Fruit fly (Drosophila melanogaster) whole organism, embryonic: ENCODE measurements around the gene CG13138.
A peak's percentile ranks its signal among the peaks of the same experiment; 100 is the strongest.

ENCODE experiments used
- Atf-2 ChIP-seq: fragments of 200-800 bp; sonication (Bioruptor generic); optimal IDR thresholded peaks from 2 replicates; lab custom pipeline; 2016; ENCODE audit warnings: missing biosample characterization, missing genetic modification characterization
- BEAF-32 ChIP-seq: fragments of 200-800 bp; sonication (Bioruptor generic); optimal IDR thresholded peaks from 3 replicates; lab custom pipeline; 2017; ENCODE audit warnings: missing biosample characterization, missing genetic modification characterization, mild to moderate bottlenecking, moderate library complexity, missing genetic modification reagents
- CG11696 ChIP-seq: fragments of 200-800 bp; sonication (Bioruptor generic); IDR thresholded peaks from 2 replicates; pipeline ENCODE4 v1.3.6; 2022; ENCODE audit warnings: missing biosample characterization, missing genetic modification characterization
- CG12219 ChIP-seq: fragments of 200-800 bp; sonication (Bioruptor generic); optimal IDR thresholded peaks from 3 replicates; lab custom pipeline; 2018; ENCODE audit warnings: missing biosample characterization, mild to moderate bottlenecking, missing genetic modification characterization
- CG12659 ChIP-seq: fragments of 200-800 bp; sonication (Bioruptor generic); optimal IDR thresholded peaks from 3 replicates; lab custom pipeline; 2017; ENCODE audit warnings: mild to moderate bottlenecking, missing biosample characterization, missing genetic modification reagents, missing genetic modification characterization
- CG14050 ChIP-seq: fragments of 200-800 bp; sonication (Bioruptor generic); IDR thresholded peaks from 3 replicates; pipeline ENCODE4 v1.3.6; 2022; ENCODE audit warnings: missing biosample characterization, missing genetic modification characterization
- CG14667 ChIP-seq: fragments of 200-800 bp; sonication (Bioruptor generic); IDR thresholded peaks from 2 replicates; pipeline ENCODE4 v1.3.6; 2022; ENCODE audit warnings: missing biosample characterization, missing genetic modification characterization
- CG14860 ChIP-seq: fragments of 200-800 bp; sonication (Bioruptor generic); IDR thresholded peaks from 3 replicates; pipeline ENCODE4 v1.3.6; 2022; ENCODE audit warnings: missing biosample characterization, missing genetic modification characterization; ENCODE audit not compliant: partially characterized antibody
- CG15514 ChIP-seq: fragments of 200-800 bp; sonication (Bioruptor generic); optimal IDR thresholded peaks from 3 replicates; lab custom pipeline; 2017; ENCODE audit warnings: missing biosample characterization, missing genetic modification characterization, mild to moderate bottlenecking, moderate library complexity, missing genetic modification reagents
- CG16815 ChIP-seq: fragments of 200-800 bp; sonication (Bioruptor generic); optimal IDR thresholded peaks from 3 replicates; lab custom pipeline; 2017; ENCODE audit warnings: missing biosample characterization, mild to moderate bottlenecking, missing genetic modification characterization
- CG17359 ChIP-seq: fragments of 200-800 bp; sonication (Bioruptor generic); optimal IDR thresholded peaks from 3 replicates; lab custom pipeline; 2018; ENCODE audit warnings: missing biosample characterization, mild to moderate bottlenecking, missing genetic modification characterization, moderate library complexity
- CG31388 ChIP-seq: fragments of 200-800 bp; sonication (Bioruptor generic); optimal IDR thresholded peaks from 2 replicates; lab custom pipeline; 2016; ENCODE audit warnings: missing biosample characterization, missing genetic modification characterization
- CG4328 ChIP-seq: fragments of 200-800 bp; sonication (Bioruptor generic); optimal IDR thresholded peaks from 3 replicates; lab custom pipeline; 2017; ENCODE audit warnings: missing biosample characterization, missing genetic modification reagents, missing genetic modification characterization
- CG4360 ChIP-seq: fragments of 200-800 bp; sonication (Bioruptor generic); IDR thresholded peaks from 2 replicates; pipeline ENCODE4 v1.3.6; 2022; ENCODE audit warnings: missing biosample characterization, missing genetic modification characterization
- CG4730 ChIP-seq: fragments of 200-800 bp; sonication (Bioruptor generic); IDR thresholded peaks from 2 replicates; pipeline ENCODE4 v1.3.6; 2022; ENCODE audit warnings: missing biosample characterization, missing genetic modification characterization
- CG4820 ChIP-seq: fragments of 200-800 bp; sonication (Bioruptor generic); optimal IDR thresholded peaks from 3 replicates; lab custom pipeline; 2016; ENCODE audit warnings: missing biosample characterization, missing genetic modification characterization
- CG7987 ChIP-seq: fragments of 200-800 bp; sonication (Bioruptor generic); optimal IDR thresholded peaks from 2 replicates; lab custom pipeline; 2018; ENCODE audit warnings: missing biosample characterization, mild to moderate bottlenecking, missing genetic modification characterization, moderate library complexity
- CG8359 ChIP-seq: fragments of 200-800 bp; sonication (Bioruptor generic); optimal IDR thresholded peaks from 2 replicates; lab custom pipeline; 2017; ENCODE audit warnings: missing biosample characterization, mild to moderate bottlenecking, missing genetic modification characterization, borderline replicate concordance
- CG8765 ChIP-seq: fragments of 200-800 bp; sonication (Bioruptor generic); IDR thresholded peaks from 2 replicates; pipeline ENCODE4 v1.3.6; 2022; ENCODE audit warnings: missing biosample characterization, missing genetic modification characterization
- CG8944 ChIP-seq: fragments of 200-800 bp; sonication (Bioruptor generic); optimal IDR thresholded peaks from 3 replicates; lab custom pipeline; 2016; ENCODE audit warnings: missing biosample characterization, missing genetic modification characterization
- CG9437 ChIP-seq: fragments of 200-800 bp; sonication (Bioruptor generic); optimal IDR thresholded peaks from 2 replicates; lab custom pipeline; 2018; ENCODE audit warnings: missing biosample characterization, mild to moderate bottlenecking, missing genetic modification characterization
- Deaf1 ChIP-seq: fragments of 200-800 bp; optimal IDR thresholded peaks from 3 replicates; lab custom pipeline; 2019; ENCODE audit warnings: missing biosample characterization, mild to moderate bottlenecking, missing genetic modification characterization, moderate library complexity
- Dll ChIP-seq: fragments of 200-800 bp; sonication (Bioruptor generic); IDR thresholded peaks from 4 replicates; pipeline ENCODE4 v1.3.6; 2022; ENCODE audit warnings: missing biosample characterization, missing genetic modification characterization; ENCODE audit not compliant: partially characterized antibody
- Dref ChIP-seq: fragments of 200-800 bp; sonication (Bioruptor generic); IDR thresholded peaks from 2 replicates; pipeline ENCODE4 v1.3.6; 2022; ENCODE audit warnings: missing biosample characterization, missing genetic modification characterization
- HLH4C ChIP-seq: fragments of 200-800 bp; sonication (Bioruptor generic); IDR thresholded peaks from 3 replicates; pipeline ENCODE4 v1.3.6; 2022; ENCODE audit warnings: missing biosample characterization, missing genetic modification characterization; ENCODE audit not compliant: partially characterized antibody
- Neu2 ChIP-seq: fragments of 200-800 bp; sonication (Bioruptor generic); optimal IDR thresholded peaks from 3 replicates; lab custom pipeline; 2016; ENCODE audit warnings: missing biosample characterization, missing genetic modification characterization, borderline replicate concordance
- Nf-YB ChIP-seq: fragments of 200-800 bp; sonication (Bioruptor generic); optimal IDR thresholded peaks from 3 replicates; lab custom pipeline; 2019; ENCODE audit warnings: missing biosample characterization, mild to moderate bottlenecking, missing genetic modification characterization, moderate library complexity
- Oli ChIP-seq: fragments of 200-800 bp; sonication (Bioruptor generic); optimal IDR thresholded peaks from 2 replicates; lab custom pipeline; 2018; ENCODE audit warnings: missing biosample characterization, mild to moderate bottlenecking, missing genetic modification characterization, moderate library complexity
- Opbp ChIP-seq: fragments of 200-800 bp; sonication (Bioruptor generic); IDR thresholded peaks from 3 replicates; pipeline ENCODE4 v1.3.6; 2022; ENCODE audit warnings: missing biosample characterization, missing genetic modification characterization; ENCODE audit not compliant: partially characterized antibody
- PHDP ChIP-seq: fragments of 200-800 bp; sonication (Bioruptor generic); optimal IDR thresholded peaks from 3 replicates; lab custom pipeline; 2018; ENCODE audit warnings: missing biosample characterization, mild to moderate bottlenecking, missing genetic modification characterization, moderate library complexity
- Tbp ChIP-seq: fragments of >200 bp; optimal IDR thresholded peaks from 2 replicates; lab custom pipeline; 2018; ENCODE audit warnings: missing biosample characterization, missing genetic modification characterization
- Usf ChIP-seq: fragments of 200-800 bp; sonication (Bioruptor generic); optimal IDR thresholded peaks from 2 replicates; lab custom pipeline; 2017; ENCODE audit warnings: missing genotype, missing biosample characterization, missing genetic modification characterization
- YL-1 ChIP-seq: fragments of 200-800 bp; sonication (Bioruptor generic); optimal IDR thresholded peaks from 3 replicates; lab custom pipeline; 2017; ENCODE audit warnings: missing biosample characterization, mild to moderate bottlenecking, missing genetic modification characterization
- ab ChIP-seq: fragments of 200-800 bp; sonication (Bioruptor generic); optimal IDR thresholded peaks from 2 replicates; lab custom pipeline; 2016; ENCODE audit warnings: missing biosample characterization, missing genetic modification characterization
- bcd ChIP-seq: fragments of 200-800 bp; sonication (Bioruptor generic); optimal IDR thresholded peaks from 2 replicates; lab custom pipeline; 2017; ENCODE audit warnings: missing biosample characterization, mild to moderate bottlenecking, missing genetic modification characterization
- dmrt99B ChIP-seq: fragments of 200-800 bp; sonication (Bioruptor generic); optimal IDR thresholded peaks from 2 replicates; lab custom pipeline; 2018; ENCODE audit warnings: missing biosample characterization, mild to moderate bottlenecking, missing genetic modification characterization, moderate library complexity
- fd3F ChIP-seq: fragments of 200-800 bp; sonication (Bioruptor generic); optimal IDR thresholded peaks from 2 replicates; lab custom pipeline; 2018; ENCODE audit warnings: missing biosample characterization, mild to moderate bottlenecking, missing genetic modification characterization, moderate library complexity
- klu ChIP-seq: fragments of 200-800 bp; sonication (Bioruptor generic); IDR thresholded peaks from 2 replicates; pipeline ENCODE4 v1.3.6; 2022; ENCODE audit warnings: missing biosample characterization, missing genetic modification characterization
- oc ChIP-seq: fragments of 200-800 bp; sonication (Bioruptor generic); optimal IDR thresholded peaks from 2 replicates; lab custom pipeline; 2018; ENCODE audit warnings: missing biosample characterization, mild to moderate bottlenecking, missing genetic modification characterization, moderate library complexity
- otp ChIP-seq: fragments of 200-800 bp; sonication (Bioruptor generic); IDR thresholded peaks from 3 replicates; pipeline ENCODE4, ENCODE4 v1.3.6; 2022; ENCODE audit warnings: missing biosample characterization, missing genetic modification characterization
- pan ChIP-seq, 4 experiments: fragments of >200 bp in 3 of 4; fragments of 200-800 bp in 1 of 4; sonication (Bioruptor generic) in 1 of 4; optimal IDR thresholded peaks in 3 of 4; IDR thresholded peaks in 1 of 4; 2 replicates each; pipeline versions ENCODE4 v1.3.6 to Lab custom; 2017 to 2022; ENCODE audit warnings: missing biosample characterization in 2 of 4, missing genetic modification characterization in 2 of 4, mixed read lengths in 1 of 4
- peb ChIP-seq: fragments of 200-800 bp; sonication (Bioruptor generic); IDR thresholded peaks from 2 replicates; pipeline ENCODE4 v1.3.6; 2022; ENCODE audit warnings: missing biosample characterization, missing genetic modification characterization
- pzg ChIP-seq: fragments of 200-800 bp; sonication (Bioruptor generic); optimal IDR thresholded peaks from 3 replicates; lab custom pipeline; 2018; ENCODE audit warnings: missing biosample characterization, mild to moderate bottlenecking, missing genetic modification characterization, moderate library complexity
- sens ChIP-seq: fragments of 200-800 bp; sonication (Bioruptor generic); peaks from one replicate; lab custom pipeline; 2016; ENCODE audit warnings: missing biosample characterization, missing genetic modification characterization
- so ChIP-seq: fragments of 200-800 bp; sonication (Bioruptor generic); IDR thresholded peaks from 3 replicates; pipeline ENCODE4 v1.3.6; 2022; ENCODE audit warnings: missing biosample characterization, missing genetic modification characterization
- stc ChIP-seq: fragments of 200-800 bp; sonication (Bioruptor generic); IDR thresholded peaks from 2 replicates; pipeline ENCODE4 v1.3.6; 2022; ENCODE audit warnings: missing biosample characterization, missing genetic modification characterization
- trem ChIP-seq: fragments of 200-800 bp; optimal IDR thresholded peaks from 3 replicates; lab custom pipeline; 2019; ENCODE audit warnings: missing biosample characterization, mild to moderate bottlenecking, missing genetic modification characterization, moderate library complexity
- trh ChIP-seq: fragments of 200-800 bp; sonication (Bioruptor generic); optimal IDR thresholded peaks from 2 replicates; lab custom pipeline; 2016; ENCODE audit warnings: missing biosample characterization, missing genetic modification characterization
- zfh1 ChIP-seq: fragments of 200-800 bp; sonication (Bioruptor generic); IDR thresholded peaks from 3 replicates; pipeline ENCODE4 v1.3.6; 2022; ENCODE audit warnings: missing biosample characterization, missing genetic modification characterization

The CG13138 gene

dm6 chr2L:10344029-10344606, 42.3 kb upstream of the CG13138 start, which contains the start of gene Frmd5 (continued):
- TF ChIP-seq pzg (GFP tag; lab: Kevin White, UChicago) (peak; percentile 22), Atf-2 (no peak), CG14860 (GFP tag; lab: Robert Waterston, UW) (peak; percentile 65), Neu2 (GFP tag; lab: Kevin White, UChicago) (peak; percentile 62), Usf (GFP tag; lab: Kevin White, UChicago) (no peak), CG4820 (GFP tag; lab: Kevin White, UChicago) (no peak), CG4730 (no peak), BEAF-32 (GFP tag; lab: Kevin White, UChicago) (peak; percentile 21), CG4360 (GFP tag; lab: Robert Waterston, UW) (no peak), CG7987 (no peak), PHDP (tag; lab: Kevin White, UChicago) (no peak), HLH4C (GFP tag; lab: Robert Waterston, UW) (peak; percentile 62), ab (no peak), CG8944 (GFP tag; lab: Kevin White, UChicago) (no peak)

dm6 chr2L:10342471-10342870, 40.7 kb upstream of the CG13138 start, which contains the start of gene Sps2:
Gene Sps2, plus strand, starts transcription at chr2L:10342594.
- TF ChIP-seq CG8765 (GFP tag; lab: Robert Waterston, UW) (no peak), so (GFP tag; lab: Robert Waterston, UW) (no peak), CG9437 (no peak), fd3F (no peak), trem (peak; percentile 27), Opbp (GFP tag; lab: Robert Waterston, UW) (peak; percentile 83), CG8359 (GFP tag; lab: Kevin White, UChicago) (no peak), oc (no peak), Dll (GFP tag; lab: Robert Waterston, UW) (peak; percentile 82), CG14050 (GFP tag; lab: Robert Waterston, UW) (no peak), CG14667 (GFP tag; lab: Robert Waterston, UW) (no peak), stc (no peak), CG15514 (GFP tag; lab: Kevin White, UChicago) (peak; percentile 51), CG16815 (no peak), CG11696 (GFP tag; lab: Robert Waterston, UW) (no peak), sens (GFP tag; lab: Kevin White, UChicago) (no peak), pan (optimal IDR thresholded peaks at IDR 0.05; lab: Kevin White, UChicago) (no peak), pan (GFP tag; optimal IDR thresholded peaks at IDR 0.05 in 1 of 2, IDR thresholded peaks at IDR 0.05 in 1 of 2) (no peak), trh (GFP tag; lab: Kevin White, UChicago) (no peak), otp (GFP tag; lab: Robert Waterston, UW) (no peak), Tbp (no peak), CG17359 (no peak), klu (GFP tag; lab: Robert Waterston, UW) (no peak), bcd (no peak), CG31388 (GFP tag; lab: Kevin White, UChicago) (no peak), CG12659 (no peak), Nf-YB (GFP tag; lab: Kevin White, UChicago) (no peak), zfh1 (0 out of 3 replicates have a peak, but pooled peaks have one; percentile 13), CG12219 (GFP tag; lab: Kevin White, UChicago) (no peak), Oli (tag; lab: Kevin White, UChicago) (no peak), CG4328 (GFP tag; lab: Kevin White, UChicago) (no peak), YL-1 (GFP tag; lab: Kevin White, UChicago) (no peak), Deaf1 (tag; lab: Kevin White, UChicago) (no peak), peb (GFP tag; lab: Robert Waterston, UW) (no peak), dmrt99B (no peak), Dref (GFP tag; lab: Robert Waterston, UW) (peak; percentile 72)
